Worm (Caenorhabditis elegans) whole organism, early embryonic: ENCODE results near the gene T05A7.13.

Experiments
- ama-1 ChIP-seq: fragments of 150-350 bp; optimal IDR thresholded peaks from 2 replicates; lab custom pipeline; 2014
- ceh-13 ChIP-seq: fragments of 200-800 bp; sonication (Bioruptor generic); optimal IDR thresholded peaks from 2 replicates; lab custom pipeline; 2018; ENCODE audit warnings: mild to moderate bottlenecking, missing genetic modification characterization, missing compliant biosample characterization
- flt-1 ChIP-seq: fragments of 200-800 bp; sonication (Bioruptor generic); IDR thresholded peaks from 2 replicates; pipeline ENCODE4 v1.3.6; 2022; ENCODE audit warnings: missing genetic modification characterization, missing compliant biosample characterization
- hmbx-1 ChIP-seq: sonication (generic microtip); optimal IDR thresholded peaks from 2 replicates; lab custom pipeline; 2016; ENCODE audit warnings: mild to moderate bottlenecking, missing genetic modification characterization, missing compliant biosample characterization
- hnd-1 ChIP-seq: sonication (generic microtip); optimal IDR thresholded peaks from 2 replicates; lab custom pipeline; 2016; ENCODE audit warnings: missing genetic modification characterization, missing compliant biosample characterization
- pes-1 ChIP-seq: fragments of 200-800 bp; sonication (Bioruptor generic); IDR thresholded peaks from 2 replicates; pipeline ENCODE4 v1.3.6; 2022; ENCODE audit warnings: missing genetic modification reagents, missing genetic modification characterization, missing compliant biosample characterization
- tbx-11 ChIP-seq: fragments of 200-800 bp; sonication (Bioruptor generic); IDR thresholded peaks from 2 replicates; pipeline ENCODE4 v1.3.6; 2022; ENCODE audit warnings: missing genetic modification characterization, missing compliant biosample characterization
- tra-4 ChIP-seq: sonication (generic microtip); optimal IDR thresholded peaks from 2 replicates; lab custom pipeline; 2017; ENCODE audit warnings: missing genetic modification characterization, missing compliant biosample characterization

DNA sequence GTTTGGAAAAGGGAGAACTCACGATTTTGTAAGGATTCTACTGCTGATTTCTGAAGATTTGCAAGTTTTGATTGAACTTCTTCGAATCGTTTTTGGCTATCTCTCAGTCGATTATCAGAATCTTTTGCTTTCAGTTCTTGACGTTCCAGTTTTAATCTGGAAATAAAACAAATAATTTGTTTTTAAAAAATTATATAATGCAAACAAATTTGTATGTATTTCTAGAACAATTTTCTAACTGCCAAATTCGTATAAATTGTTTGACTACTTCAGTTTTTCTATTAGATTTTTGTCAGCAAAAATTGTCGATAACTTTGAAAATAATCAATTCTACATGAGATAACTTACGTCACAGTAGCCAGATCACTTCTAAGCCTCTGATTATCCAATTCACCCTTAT, 29.7 kb downstream of the T05A7.13 start:
- no peak for TF ChIP-seq tbx-11 (GFP tag; lab: Robert Waterston, UW)
- no peak for TF ChIP-seq pes-1 (GFP tag; lab: Robert Waterston, UW)
- no peak for TF ChIP-seq ceh-13 (GFP tag; lab: Kevin White, UChicago)
- no peak for TF ChIP-seq flt-1 (GFP tag; lab: Robert Waterston, UW)
- TF ChIP-seq ama-1 (lab: Kevin White, UChicago): no peak
- TF ChIP-seq hmbx-1 (tag; lab: Kevin White, UChicago): no peak
- TF ChIP-seq tra-4: no peak
- no peak for TF ChIP-seq hnd-1 (tag; lab: Kevin White, UChicago)
